Worm (Caenorhabditis elegans) whole organism, midembryonic: ENCODE data around the gene best-14.

ENCODE experiments used
- T22C8.4 ChIP-seq: fragments of 200-800 bp; sonication (Bioruptor generic); IDR thresholded peaks from 2 replicates; pipeline ENCODE4 v1.3.6; 2022; ENCODE audit warnings: missing genetic modification characterization, missing compliant biosample characterization
- cog-1 ChIP-seq: sonication (generic microtip); optimal IDR thresholded peaks from 2 replicates; lab custom pipeline; 2016; ENCODE audit warnings: missing genetic modification characterization, missing compliant biosample characterization
- flt-1 ChIP-seq: fragments of 200-800 bp; sonication (Bioruptor generic); IDR thresholded peaks from 2 replicates; pipeline ENCODE4 v1.3.6; 2022; ENCODE audit warnings: missing genetic modification characterization, missing compliant biosample characterization
- klf-2 ChIP-seq: fragments of 200-800 bp; sonication (Bioruptor generic); conservative IDR thresholded peaks from 2 replicates; pipeline ENCODE4 v1.3.6; 2022; ENCODE audit warnings: missing genetic modification reagents, missing genetic modification characterization, missing compliant biosample characterization
- med-1 ChIP-seq: sonication (generic microtip); optimal IDR thresholded peaks from 2 replicates; lab custom pipeline; 2017; ENCODE audit warnings: missing genetic modification characterization, mild to moderate bottlenecking, missing compliant biosample characterization, antibody characterized with exemption, missing genetic modification reagents; ENCODE audit not compliant: insufficient read depth
- ref-1 ChIP-seq: fragments of 200-800 bp; sonication (Bioruptor generic); conservative IDR thresholded peaks from 2 replicates; pipeline ENCODE4 v1.3.6; 2022; ENCODE audit warnings: missing genetic modification reagents, missing genetic modification characterization, missing compliant biosample characterization
- tab-1 ChIP-seq: fragments of 200-800 bp; sonication (Bioruptor generic); IDR thresholded peaks from 2 replicates; pipeline ENCODE4 v1.3.6; 2022; ENCODE audit warnings: missing genetic modification characterization, missing compliant biosample characterization
- ztf-23 ChIP-seq: fragments of 200-800 bp; sonication (Bioruptor generic); IDR thresholded peaks from 2 replicates; pipeline ENCODE4 v1.3.6; 2022; ENCODE audit warnings: missing genetic modification reagents, missing genetic modification characterization, missing compliant biosample characterization
- ztf-29 ChIP-seq: fragments of 200-800 bp; sonication (Bioruptor generic); IDR thresholded peaks from 2 replicates; pipeline ENCODE4 v1.3.6; 2022; ENCODE audit warnings: missing genetic modification reagents, missing genetic modification characterization, missing compliant biosample characterization

DNA sequence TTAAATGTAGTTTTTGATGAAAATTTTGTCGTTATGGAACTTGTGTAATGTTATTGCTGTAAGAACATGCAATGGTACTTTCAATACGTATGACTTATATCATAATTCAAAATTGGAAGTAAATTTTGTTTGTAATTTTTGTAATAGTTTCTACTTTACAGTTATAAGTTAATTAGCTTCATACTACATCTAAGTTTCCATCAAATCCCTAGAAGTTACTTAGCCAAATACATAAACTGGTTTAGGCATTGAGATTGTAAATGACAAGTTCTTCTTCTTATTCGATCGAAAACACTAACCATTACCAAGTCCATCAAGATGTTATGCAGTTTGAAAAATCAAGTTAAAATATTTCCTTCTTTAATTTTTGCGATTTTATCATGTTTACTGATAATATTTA is 8.1 kb upstream of the best-14 start, which contains the start of gene F32G8.2:
- TF ChIP-seq ref-1 (GFP tag; lab: Robert Waterston, UW) (no peak), ztf-29 (no peak), med-1 (GFP tag; lab: Kevin White, UChicago) (no peak), ztf-23 (GFP tag; lab: Robert Waterston, UW) (no peak), T22C8.4 (GFP tag; lab: Robert Waterston, UW) (no peak), klf-2 (GFP tag; lab: Robert Waterston, UW) (no peak), flt-1 (GFP tag; lab: Robert Waterston, UW) (no peak), tab-1 (GFP tag; lab: Robert Waterston, UW) (no peak), cog-1 (tag; lab: Kevin White, UChicago) (no peak)
